Worm (Caenorhabditis elegans): ENCODE data around the gene parg-1.

Gene parg-1

ce11 chrIV:8743654-8744332, 2.3 kb upstream of the parg-1 start, which contains the start of gene F21D5.7 (continued):
- TF ChIP-seq atf-7 (tag; optimal IDR thresholded peaks at IDR 0.05) (peak; percentile 28), F23B12.7 (tag; optimal IDR thresholded peaks at IDR 0.05; ENCODE audit: insufficient read depth) (peak; percentile 63), F55B11.4 (tag; optimal IDR thresholded peaks at IDR 0.05; ENCODE audit: borderline replicate concordance, insufficient read depth) (no peak), Y95B8A.8 (GFP tag; IDR thresholded peaks at IDR 0.05) (no peak), pha-4 (tag; optimal IDR thresholded peaks at IDR 0.05) (peak; percentile 25), hmg-20 (GFP tag; IDR thresholded peaks at IDR 0.05) (peak; percentile 29; the same call in 1 of the 2 replicates), ztf-25 (GFP tag; IDR thresholded peaks at IDR 0.05) (no peak), ZK185.1 (tag; optimal IDR thresholded peaks at IDR 0.05; ENCODE audit: poor library complexity, severe bottlenecking) (peak; percentile 63), snpc-1.3 (tag; optimal IDR thresholded peaks at IDR 0.05; ENCODE audit: insufficient read depth) (peak; percentile 34), mcd-1 (GFP tag; IDR thresholded peaks at IDR 0.05) (peak; percentile 75), repo-1 (tag; optimal IDR thresholded peaks at IDR 0.05) (peak; percentile 30), lin-35 (GFP tag; optimal IDR thresholded peaks at IDR 0.05) (peak in 1 of 3 experiments; percentile 78), nfyb-1 (GFP tag; IDR thresholded peaks at IDR 0.05) (peak; percentile 79), sptf-2 (GFP tag; optimal IDR thresholded peaks at IDR 0.05) (no peak), tbp1 (GFP tag; optimal IDR thresholded peaks at IDR 0.05) (peak; percentile 55), F33H1.4 (GFP tag; IDR thresholded peaks at IDR 0.05) (peak; percentile 41), nhr-80 (tag; optimal IDR thresholded peaks at IDR 0.05) (peak; percentile 67), ztf-18 (tag; optimal IDR thresholded peaks at IDR 0.05) (peak; percentile 96), pbrm-1 (GFP tag; IDR thresholded peaks at IDR 0.05) (0 out of 2 replicates have a peak, but pooled peaks have one; percentile 64), madf-10 (tag; optimal IDR thresholded peaks at IDR 0.05) (peak; percentile 69), ceh-27 (GFP tag; optimal IDR thresholded peaks at IDR 0.05) (peak; percentile 43), let-607 (tag; optimal IDR thresholded peaks at IDR 0.05) (peak; percentile 97), him-1 (tag; optimal IDR thresholded peaks at IDR 0.05) (no peak), madf-8 (GFP tag; conservative IDR thresholded peaks at IDR 0.05) (peak; percentile 36), B0336.3 (GFP tag; IDR thresholded peaks at IDR 0.05) (peak; percentile 71; the same call in 1 of the 2 replicates), chd-7 (tag; optimal IDR thresholded peaks at IDR 0.05) (no peak), zfh-2 (GFP tag; conservative IDR thresholded peaks at IDR 0.05) (no peak), F49E8.2 (tag; optimal IDR thresholded peaks at IDR 0.05; ENCODE audit: insufficient read depth) (no peak), rcor-1 (GFP tag; IDR thresholded peaks at IDR 0.05) (peak; percentile 27; the same call in 1 of the 2 replicates), lsy-27 (tag; optimal IDR thresholded peaks at IDR 0.05; ENCODE audit: borderline replicate concordance, insufficient read depth) (no peak)

DNA sequence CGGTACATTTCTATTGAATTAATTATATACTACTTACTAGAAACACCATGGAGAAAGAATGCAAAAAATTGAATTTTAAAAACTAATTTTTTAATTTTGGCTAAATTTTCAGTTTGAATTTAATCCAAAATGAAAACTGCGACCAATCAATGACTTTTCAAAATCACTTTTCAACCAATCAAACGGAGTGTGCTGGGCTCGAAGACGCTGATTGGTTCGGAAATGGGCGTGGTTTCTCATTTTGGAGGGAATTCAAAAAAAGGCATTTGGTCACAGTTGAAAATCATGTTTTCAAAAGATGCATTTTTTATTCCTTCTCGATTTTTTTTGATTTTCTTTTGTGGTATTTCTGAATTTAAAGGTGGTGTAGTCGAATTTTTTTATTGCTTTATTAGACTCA, 2.9 kb downstream of the parg-1 start:
- TF ChIP-seq nfyb-1 (GFP tag; IDR thresholded peaks at IDR 0.05), result 0 out of 2 replicates have a peak, but pooled peaks have one; percentile 36
- TF ChIP-seq F10E7.11 (tag; optimal IDR thresholded peaks at IDR 0.05), result no peak

DNA sequence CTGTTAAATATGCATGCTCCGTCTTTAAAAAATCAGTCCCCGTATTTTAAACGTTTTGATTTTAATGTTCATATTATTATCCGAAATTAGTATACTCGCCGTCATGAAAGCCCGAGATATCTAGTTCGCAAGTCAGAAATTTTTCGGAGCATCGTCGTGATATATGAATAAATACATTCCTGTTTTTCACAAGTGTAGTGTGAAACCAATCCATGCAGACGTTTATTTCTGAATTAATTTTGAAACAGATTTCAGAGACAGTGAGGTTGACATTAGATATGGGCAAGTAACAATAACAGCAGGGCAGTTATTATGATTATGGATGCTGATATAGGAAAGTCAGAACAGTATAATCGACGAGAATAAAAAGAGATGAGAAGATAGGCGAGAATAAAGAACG, 6.4 kb downstream of the parg-1 start:
- TF ChIP-seq ekl-4 (GFP tag; IDR thresholded peaks at IDR 0.05) (peak; percentile 57), ama-1 (optimal IDR thresholded peaks at IDR 0.05) (no peak), ama-1 (GFP tag; optimal IDR thresholded peaks at IDR 0.05) (peak in 1 of 2 experiments; percentile 45), athp-1 (tag; optimal IDR thresholded peaks at IDR 0.05) (peak; percentile 28), madf-6 (GFP tag; IDR thresholded peaks at IDR 0.05) (peak; percentile 57; the same call in 1 of the 2 replicates), hsf-1 (GFP tag; IDR thresholded peaks at IDR 0.05) (0 out of 2 replicates have a peak, but pooled peaks have one; percentile 26), xnd-1 (tag; optimal IDR thresholded peaks at IDR 0.05) (peak; percentile 1), ztf-26 (tag; optimal IDR thresholded peaks at IDR 0.05) (no peak), F57A8.1 (GFP tag; optimal IDR thresholded peaks at IDR 0.05) (no peak), snpc-4 (GFP tag; optimal IDR thresholded peaks at IDR 0.05) (no peak), snpc-4 (tag; optimal IDR thresholded peaks at IDR 0.05) (peak in 1 of 4 experiments; percentile 0), B0336.3 (GFP tag; IDR thresholded peaks at IDR 0.05) (peak; percentile 69), tbp1 (GFP tag; optimal IDR thresholded peaks at IDR 0.05) (peak; percentile 24), Y95B8A.8 (GFP tag; IDR thresholded peaks at IDR 0.05) (0 out of 2 replicates have a peak, but pooled peaks have one; percentile 8), hmg-1.2 (GFP tag; IDR thresholded peaks at IDR 0.05) (0 out of 2 replicates have a peak, but pooled peaks have one; percentile 21), ztf-18 (tag; optimal IDR thresholded peaks at IDR 0.05) (peak; percentile 11), ceh-91 (GFP tag; IDR thresholded peaks at IDR 0.05) (no peak)

Measured in whole organism, young adult.